Worm (Caenorhabditis elegans) whole organism, midembryonic: Measurements from ENCODE around the gene R07E5.15.

Source experiments
- cog-1 ChIP-seq: sonication (generic microtip); optimal IDR thresholded peaks from 2 replicates; lab custom pipeline; 2016; ENCODE audit warnings: missing genetic modification characterization, missing compliant biosample characterization
- flt-1 ChIP-seq: fragments of 200-800 bp; sonication (Bioruptor generic); IDR thresholded peaks from 2 replicates; pipeline ENCODE4 v1.3.6; 2022; ENCODE audit warnings: missing genetic modification characterization, missing compliant biosample characterization

- no peak for TF ChIP-seq cog-1 (tag; lab: Kevin White, UChicago)
- TF ChIP-seq flt-1 (GFP tag; lab: Robert Waterston, UW): no peak
These were observed 36.3 kb upstream of the R07E5.15 start, which contains the start of gene ckb-1 for ce11 chrIII:4364974-4365373.
